Fruit fly (Drosophila melanogaster): ENCODE measurements around the gene GstZ2.
A peak's percentile ranks its signal among the peaks of the same experiment; 100 is the strongest.

GstZ2 gene

DNA sequence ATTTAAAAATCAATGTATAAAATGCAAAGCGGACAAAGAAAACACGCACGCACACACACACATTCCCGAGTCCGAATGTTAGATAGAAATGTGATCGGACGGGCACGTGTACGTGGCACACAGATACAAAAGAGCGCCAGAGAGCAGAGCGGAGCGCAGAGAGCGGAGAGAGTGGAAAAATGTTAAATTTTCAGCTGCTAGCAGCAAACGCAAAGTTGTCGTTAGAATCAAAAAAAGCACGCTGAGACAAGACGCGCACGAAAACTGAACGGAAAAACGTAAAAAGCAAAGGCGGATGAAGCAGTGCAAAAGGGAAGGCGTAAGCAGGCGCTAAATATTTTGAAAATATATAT, 41.2 kb downstream of the GstZ2 start (continued):
- TF ChIP-seq CkIIα-i1 (GFP tag; IDR thresholded peaks at IDR 0.05) (no peak), gfzf (GFP tag; optimal IDR thresholded peaks at IDR 0.05) (no peak), Med (GFP tag) (peak; percentile 73), Oli (tag; optimal IDR thresholded peaks at IDR 0.05) (no peak), CG13624 (GFP tag; optimal IDR thresholded peaks at IDR 0.05) (peak; percentile 34), CG11093 (GFP tag; IDR thresholded peaks at IDR 0.05) (no peak), mirr (GFP tag; optimal IDR thresholded peaks at IDR 0.05) (peak; percentile 77), ab (GFP tag; optimal IDR thresholded peaks at IDR 0.05) (no peak), en (GFP tag; optimal IDR thresholded peaks at IDR 0.05) (no peak), al (GFP tag; IDR thresholded peaks at IDR 0.05) (no peak), Dip3 (GFP tag; optimal IDR thresholded peaks at IDR 0.05) (no peak), zfh1 (GFP tag; IDR thresholded peaks at IDR 0.05) (no peak), CG15011 (GFP tag; optimal IDR thresholded peaks at IDR 0.05) (no peak), Doc2 (GFP tag; IDR thresholded peaks at IDR 0.05) (no peak), wdn (GFP tag; IDR thresholded peaks at IDR 0.05) (no peak), bsh (GFP tag; optimal IDR thresholded peaks at IDR 0.05) (peak in 1 of 2 experiments; percentile 26), Dad (GFP tag; optimal IDR thresholded peaks at IDR 0.05) (no peak), abd-A (tag; optimal IDR thresholded peaks at IDR 0.05) (peak; percentile 14), CG13775 (GFP tag; optimal IDR thresholded peaks at IDR 0.05) (no peak), ap (GFP tag; IDR thresholded peaks at IDR 0.05) (no peak), CG12769 (tag; optimal IDR thresholded peaks at IDR 0.05) (peak; percentile 52), CG18764 (GFP tag; optimal IDR thresholded peaks at IDR 0.05) (no peak), CG4404 (GFP tag; IDR thresholded peaks at IDR 0.05) (no peak), Atf6 (GFP tag; IDR thresholded peaks at IDR 0.05) (no peak), CG11560 (tag; IDR thresholded peaks at IDR 0.05) (no peak), Jarid2 (GFP tag; optimal IDR thresholded peaks at IDR 0.05) (peak; percentile 72), CG9932 (GFP tag; IDR thresholded peaks at IDR 0.05) (no peak), jing (GFP tag; optimal IDR thresholded peaks at IDR 0.05) (no peak), trh (GFP tag; optimal IDR thresholded peaks at IDR 0.05) (no peak), Taf1 (GFP tag; IDR thresholded peaks at IDR 0.05) (no peak), ato (GFP tag; IDR thresholded peaks at IDR 0.05; ENCODE audit: partially characterized antibody) (no peak), CG11695 (GFP tag; IDR thresholded peaks at IDR 0.05) (no peak), psq (GFP tag; optimal IDR thresholded peaks at IDR 0.05) (peak; percentile 83), zen2 (GFP tag; IDR thresholded peaks at IDR 0.05; ENCODE audit: partially characterized antibody) (no peak), tup (GFP tag; optimal IDR thresholded peaks at IDR 0.05) (no peak), Tbp (GFP tag; optimal IDR thresholded peaks at IDR 0.05) (no peak), Ravus (GFP tag; IDR thresholded peaks at IDR 0.05) (no peak), nom (GFP tag; optimal IDR thresholded peaks at IDR 0.05) (peak; percentile 26), bbx (GFP tag; IDR thresholded peaks at IDR 0.05; ENCODE audit: partially characterized antibody) (no peak), CrebB (tag; optimal IDR thresholded peaks at IDR 0.05) (peak; percentile 16), CG1832 (GFP tag; optimal IDR thresholded peaks at IDR 0.05) (no peak), CG7357 (GFP tag; IDR thresholded peaks at IDR 0.05) (no peak), CG4730 (GFP tag; IDR thresholded peaks at IDR 0.05) (no peak), Nf-YC (tag; optimal IDR thresholded peaks at IDR 0.05) (no peak), vnd (GFP tag; IDR thresholded peaks at IDR 0.05; ENCODE audit: partially characterized antibody) (no peak), D19B (GFP tag; optimal IDR thresholded peaks at IDR 0.05) (no peak), CG10565 (GFP tag; optimal IDR thresholded peaks at IDR 0.05) (no peak), CG3065 (GFP tag; optimal IDR thresholded peaks at IDR 0.05) (no peak), gcm2 (GFP tag; optimal IDR thresholded peaks at IDR 0.05) (no peak), Deaf1 (tag; optimal IDR thresholded peaks at IDR 0.05) (peak; percentile 85), CG13894 (tag; optimal IDR thresholded peaks at IDR 0.05) (peak; percentile 4), CG18599 (GFP tag; optimal IDR thresholded peaks at IDR 0.05) (peak; percentile 24)
